Fruit fly (Drosophila melanogaster) whole organism, prepupa: ENCODE data around the gene eIF1A.

Experiments used
- Blimp-1 ChIP-seq: fragments of 200-800 bp; sonication (Bioruptor generic); optimal IDR thresholded peaks from 3 replicates; lab custom pipeline; 2017; ENCODE audit warnings: missing biosample characterization, missing genetic modification characterization, mild to moderate bottlenecking, moderate library complexity, missing genetic modification reagents
- CG10631 ChIP-seq: fragments of 200-800 bp; sonication (Bioruptor generic); optimal IDR thresholded peaks from 2 replicates; lab custom pipeline; 2016; ENCODE audit warnings: missing biosample characterization, missing genetic modification characterization
- CG10669 ChIP-seq: fragments of 200-800 bp; sonication (Bioruptor generic); optimal IDR thresholded peaks from 3 replicates; lab custom pipeline; 2018; ENCODE audit warnings: missing biosample characterization, mild to moderate bottlenecking, missing genetic modification characterization, moderate library complexity
- CG11902 ChIP-seq: fragments of 200-800 bp; sonication (Bioruptor generic); optimal IDR thresholded peaks from 3 replicates; lab custom pipeline; 2016; ENCODE audit warnings: missing biosample characterization, missing genetic modification characterization
- CG1621 ChIP-seq: fragments of 200-800 bp; sonication (Bioruptor generic); optimal IDR thresholded peaks from 3 replicates; lab custom pipeline; 2018; ENCODE audit warnings: missing biosample characterization, mild to moderate bottlenecking, missing genetic modification characterization
- CG3032 ChIP-seq: fragments of 200-800 bp; optimal IDR thresholded peaks from 2 replicates; lab custom pipeline; 2019; ENCODE audit warnings: missing biosample characterization, mild to moderate bottlenecking, missing genetic modification characterization, moderate library complexity
- CG32006 ChIP-seq: fragments of 200-800 bp; sonication (Bioruptor generic); optimal IDR thresholded peaks from 3 replicates; lab custom pipeline; 2017; ENCODE audit warnings: missing biosample characterization, mild to moderate bottlenecking, missing genetic modification characterization
- CG34406 ChIP-seq: fragments of 200-800 bp; sonication (Bioruptor generic); optimal IDR thresholded peaks from 3 replicates; lab custom pipeline; 2016; ENCODE audit warnings: missing biosample characterization, missing genetic modification characterization
- CG3919 ChIP-seq: fragments of 200-800 bp; sonication (Bioruptor generic); optimal IDR thresholded peaks from 3 replicates; lab custom pipeline; 2016; ENCODE audit warnings: missing biosample characterization, missing genetic modification characterization
- CG4318 ChIP-seq: fragments of 200-800 bp; sonication (Bioruptor generic); optimal IDR thresholded peaks from 3 replicates; lab custom pipeline; 2017; ENCODE audit warnings: missing biosample characterization, mild to moderate bottlenecking, missing genetic modification characterization
- CG6163 ChIP-seq: fragments of 200-800 bp; sonication (Bioruptor generic); IDR thresholded peaks from 3 replicates; pipeline ENCODE4 v1.3.6; 2022; ENCODE audit warnings: missing biosample characterization, missing genetic modification characterization
- CG6276 ChIP-seq: fragments of 200-800 bp; sonication (Bioruptor generic); optimal IDR thresholded peaks from 2 replicates; lab custom pipeline; 2017; ENCODE audit warnings: missing biosample characterization, mild to moderate bottlenecking, missing genetic modification characterization
- CG6792 ChIP-seq: fragments of 200-800 bp; sonication (Bioruptor generic); optimal IDR thresholded peaks from 3 replicates; lab custom pipeline; 2016; ENCODE audit warnings: missing biosample characterization, missing genetic modification characterization
- CG6854 ChIP-seq: fragments of 200-800 bp; sonication (Bioruptor generic); optimal IDR thresholded peaks from 2 replicates; lab custom pipeline; 2017; ENCODE audit warnings: missing biosample characterization, mild to moderate bottlenecking, missing genetic modification characterization
- CG7368 ChIP-seq: fragments of 200-800 bp; sonication (Bioruptor generic); optimal IDR thresholded peaks from 3 replicates; lab custom pipeline; 2016; ENCODE audit warnings: missing biosample characterization, missing genetic modification characterization
- CG8632 ChIP-seq: fragments of 200-800 bp; sonication (Bioruptor generic); optimal IDR thresholded peaks from 3 replicates; lab custom pipeline; 2016; ENCODE audit warnings: missing biosample characterization, missing genetic modification characterization
- CG9139 ChIP-seq: fragments of 200-800 bp; sonication (Bioruptor generic); optimal IDR thresholded peaks from 3 replicates; lab custom pipeline; 2017; ENCODE audit warnings: missing biosample characterization, mild to moderate bottlenecking, missing genetic modification characterization
- Eip75B ChIP-seq: fragments of 200-800 bp; sonication (Bioruptor generic); optimal IDR thresholded peaks from 3 replicates; lab custom pipeline; 2016; ENCODE audit warnings: missing biosample characterization, missing genetic modification characterization
- Eip78C ChIP-seq: fragments of 200-800 bp; sonication (Bioruptor generic); peaks from one replicate; lab custom pipeline; 2016; ENCODE audit warnings: missing biosample characterization, missing genetic modification characterization
- Eip93F ChIP-seq: fragments of 200-800 bp; sonication (Bioruptor generic); optimal IDR thresholded peaks from 2 replicates; lab custom pipeline; 2016; ENCODE audit warnings: missing biosample characterization, mild to moderate bottlenecking, missing genetic modification characterization
- Ets21C ChIP-seq: fragments of 200-800 bp; sonication (Bioruptor generic); optimal IDR thresholded peaks from 3 replicates; lab custom pipeline; 2016; ENCODE audit warnings: missing biosample characterization, missing genetic modification characterization
- Ets96B ChIP-seq: fragments of 200-800 bp; optimal IDR thresholded peaks from 2 replicates; lab custom pipeline; 2019; ENCODE audit warnings: missing biosample characterization, mild to moderate bottlenecking, missing genetic modification characterization, moderate library complexity
- Hr38 ChIP-seq: sonication (Bioruptor generic); optimal IDR thresholded peaks from 2 replicates; lab custom pipeline; 2016; ENCODE audit warnings: missing biosample characterization, missing genetic modification characterization
- Hr39 ChIP-seq: fragments of 200-800 bp; sonication (Bioruptor generic); optimal IDR thresholded peaks from 2 replicates; lab custom pipeline; 2016; ENCODE audit warnings: missing biosample characterization, missing genetic modification characterization
- Hr4 ChIP-seq: fragments of 200-800 bp; sonication (Bioruptor generic); optimal IDR thresholded peaks from 3 replicates; lab custom pipeline; 2016; ENCODE audit warnings: missing biosample characterization, missing genetic modification characterization
- Lpt ChIP-seq: fragments of 200-800 bp; sonication (Bioruptor generic); optimal IDR thresholded peaks from 3 replicates; lab custom pipeline; 2016; ENCODE audit warnings: missing biosample characterization, missing genetic modification characterization
- Met ChIP-seq: fragments of 200-800 bp; sonication (Bioruptor generic); optimal IDR thresholded peaks from 3 replicates; lab custom pipeline; 2016; ENCODE audit warnings: missing biosample characterization, missing genetic modification characterization
- OdsH ChIP-seq: fragments of 200-800 bp; sonication (Bioruptor generic); optimal IDR thresholded peaks from 3 replicates; lab custom pipeline; 2016; ENCODE audit warnings: missing biosample characterization, missing genetic modification characterization
- Smox ChIP-seq: fragments of 200-800 bp; sonication (Bioruptor generic); optimal IDR thresholded peaks from 3 replicates; lab custom pipeline; 2016; ENCODE audit warnings: missing biosample characterization, missing genetic modification characterization
- Sox102F ChIP-seq: fragments of 200-800 bp; sonication (Bioruptor generic); optimal IDR thresholded peaks from 2 replicates; lab custom pipeline; 2016; ENCODE audit warnings: missing biosample characterization, mild to moderate bottlenecking, missing genetic modification characterization
- Sox14 ChIP-seq: fragments of 200-800 bp; sonication (Bioruptor generic); optimal IDR thresholded peaks from 3 replicates; lab custom pipeline; 2016; ENCODE audit warnings: missing biosample characterization, missing genetic modification characterization
- acj6 ChIP-seq: fragments of 200-800 bp; sonication (Bioruptor generic); optimal IDR thresholded peaks from 3 replicates; lab custom pipeline; 2016; ENCODE audit warnings: missing biosample characterization, missing genetic modification characterization
- cyc ChIP-seq: fragments of 200-800 bp; sonication (Bioruptor generic); optimal IDR thresholded peaks from 3 replicates; lab custom pipeline; 2016; ENCODE audit warnings: missing biosample characterization, missing genetic modification characterization
- eg ChIP-seq: fragments of 200-800 bp; sonication (Bioruptor generic); IDR thresholded peaks from 3 replicates; pipeline ENCODE4 v1.3.6; 2022; ENCODE audit warnings: missing biosample characterization, missing genetic modification characterization
- fd59A ChIP-seq: fragments of 200-800 bp; sonication (Bioruptor generic); optimal IDR thresholded peaks from 2 replicates; lab custom pipeline; 2017; ENCODE audit warnings: missing biosample characterization, mild to moderate bottlenecking, missing genetic modification characterization, missing genetic modification reagents
- fd85E ChIP-seq: fragments of 200-800 bp; sonication (Bioruptor generic); optimal IDR thresholded peaks from 3 replicates; lab custom pipeline; 2016; ENCODE audit warnings: missing biosample characterization, missing genetic modification characterization
- fkh ChIP-seq: fragments of 200-800 bp; sonication (Bioruptor generic); optimal IDR thresholded peaks from 3 replicates; lab custom pipeline; 2017; ENCODE audit warnings: missing biosample characterization, mild to moderate bottlenecking, missing genetic modification characterization, moderate library complexity
- pdm3 ChIP-seq: fragments of 200-800 bp; sonication (Bioruptor generic); optimal IDR thresholded peaks from 3 replicates; lab custom pipeline; 2016; ENCODE audit warnings: missing biosample characterization, missing genetic modification characterization
- spab ChIP-seq: fragments of 200-800 bp; sonication (Bioruptor generic); optimal IDR thresholded peaks from 2 replicates; lab custom pipeline; 2017; ENCODE audit warnings: missing biosample characterization, mild to moderate bottlenecking, missing genetic modification characterization, missing genetic modification reagents
- ss ChIP-seq, 2 experiments: fragments of 200-800 bp; sonication (Bioruptor generic); optimal IDR thresholded peaks; 2 replicates in 1 of 2; 3 replicates in 1 of 2; lab custom pipeline; 2017 to 2018; ENCODE audit warnings: mild to moderate bottlenecking in 2 of 2, missing biosample characterization in 2 of 2, missing genetic modification characterization in 2 of 2, moderate library complexity in 1 of 2
- topi ChIP-seq: fragments of 200-800 bp; sonication (Bioruptor generic); optimal IDR thresholded peaks from 3 replicates; lab custom pipeline; 2016; ENCODE audit warnings: missing biosample characterization, missing genetic modification characterization

The eIF1A gene

dm6 chr3R:18298900-18299321 is 24.4 kb downstream of the eIF1A start, which contains the start of gene Dlc90F (continued):
- TF ChIP-seq Eip93F (GFP tag; lab: Kevin White, UChicago): no peak
- peak; percentile 6 for TF ChIP-seq CG6792 (GFP tag; lab: Kevin White, UChicago)
- peak; percentile 77 for TF ChIP-seq pdm3 (GFP tag; lab: Kevin White, UChicago)
- TF ChIP-seq CG10669 (GFP tag; lab: Kevin White, UChicago): no peak
- peak; percentile 49 for TF ChIP-seq Ets96B (tag; lab: Kevin White, UChicago)
- peak; percentile 80 for TF ChIP-seq eg (GFP tag; lab: Robert Waterston, UW)
- TF ChIP-seq CG10631: no peak
- no peak for TF ChIP-seq CG6276

dm6 chr3R:18301569-18301968 is 27.1 kb downstream of the eIF1A start, which contains the start of gene Polr1E:
Gene Polr1E, minus strand, starts transcription at chr3R:18301728.
- TF ChIP-seq pdm3 (GFP tag; lab: Kevin White, UChicago) (no peak), spab (GFP tag; lab: Kevin White, UChicago) (no peak), CG34406 (GFP tag; lab: Kevin White, UChicago) (no peak), Lpt (GFP tag; lab: Kevin White, UChicago) (no peak), Ets96B (tag; lab: Kevin White, UChicago) (no peak), Eip78C (GFP tag; lab: Kevin White, UChicago) (no peak), Sox14 (GFP tag; lab: Kevin White, UChicago) (no peak)

DNA sequence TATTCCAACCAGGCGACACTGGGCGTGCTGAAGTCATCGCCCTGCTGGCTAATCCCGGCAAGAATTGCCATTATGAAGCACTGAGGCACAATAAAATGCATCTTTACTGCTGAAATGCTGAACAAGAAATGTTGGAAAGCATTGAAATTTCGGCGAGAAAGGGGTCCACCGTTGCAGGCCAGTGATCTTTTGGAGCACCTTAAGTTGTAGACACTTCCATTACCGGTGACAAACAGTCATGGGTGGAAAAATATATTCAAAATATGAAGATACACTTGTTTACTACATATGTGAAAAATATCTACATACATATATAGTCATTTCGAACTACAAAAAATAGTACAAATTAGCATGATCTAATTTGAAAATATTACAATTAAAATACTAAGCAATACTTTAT is 28.3 kb downstream of the eIF1A start, which contains the start of gene CG7126:
Gene CG7126, minus strand, starts transcription at position 101 of the 400 bp plus-strand sequence.
- TF ChIP-seq CG9139 (GFP tag; lab: Kevin White, UChicago) (no peak), Hr38 (GFP tag; lab: Kevin White, UChicago) (no peak), Sox102F (GFP tag; lab: Kevin White, UChicago) (no peak), CG6163 (GFP tag; lab: Robert Waterston, UW) (no peak), CG3919 (GFP tag; lab: Kevin White, UChicago) (no peak), Met (no peak), CG10631 (no peak), fd85E (GFP tag; lab: Kevin White, UChicago) (no peak), topi (GFP tag; lab: Kevin White, UChicago) (no peak), CG1621 (tag; lab: Kevin White, UChicago) (no peak), Hr39 (GFP tag; lab: Kevin White, UChicago) (no peak), CG6854 (GFP tag; lab: Kevin White, UChicago) (no peak), CG7368 (GFP tag; lab: Kevin White, UChicago) (no peak), Eip78C (GFP tag; lab: Kevin White, UChicago) (no peak), fkh (no peak), Hr4 (GFP tag; lab: Kevin White, UChicago) (no peak), Ets21C (no peak), fd59A (GFP tag; lab: Kevin White, UChicago) (no peak)

DNA sequence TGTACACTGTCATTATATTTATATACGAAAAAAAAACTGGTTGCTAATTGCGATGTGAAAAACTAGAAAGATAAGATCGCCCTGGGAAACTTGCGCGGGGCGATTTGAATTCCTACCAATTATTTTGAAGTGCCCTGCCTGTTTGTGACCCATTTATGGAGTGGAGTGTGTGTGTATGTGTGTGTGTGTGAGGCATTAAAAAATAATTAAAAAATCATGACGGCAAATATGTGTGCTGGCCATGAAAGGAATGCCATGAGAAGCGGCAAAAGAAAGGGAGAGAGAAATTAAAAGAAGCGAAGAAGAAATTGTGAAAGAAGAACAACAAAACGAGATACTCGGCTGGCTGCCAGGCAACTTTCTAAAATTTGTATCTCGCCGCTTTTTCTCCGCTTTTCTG is 35.4 kb downstream of the eIF1A start:
- TF ChIP-seq CG7368 (GFP tag; lab: Kevin White, UChicago) (no peak), Blimp-1 (GFP tag; lab: Kevin White, UChicago) (peak; percentile 40), Eip78C (GFP tag; lab: Kevin White, UChicago) (peak; percentile 61), CG6854 (GFP tag; lab: Kevin White, UChicago) (peak; percentile 14)

dm6 chr3R:18310766-18311367 is 36.4 kb downstream of the eIF1A start:
- TF ChIP-seq topi (GFP tag; lab: Kevin White, UChicago) (no peak), CG10631 (peak; percentile 58), CG11902 (GFP tag; lab: Kevin White, UChicago) (no peak), CG8632 (GFP tag; lab: Kevin White, UChicago) (peak; percentile 67), cyc (GFP tag; lab: Kevin White, UChicago) (no peak), CG3032 (tag; lab: Kevin White, UChicago) (no peak), ss (GFP tag; optimal IDR thresholded peaks at IDR 0.05; lab: Kevin White, UChicago) (peak in 1 of 2 experiments; percentile 27), CG34406 (GFP tag; lab: Kevin White, UChicago) (peak; percentile 54), Eip75B (GFP tag; lab: Kevin White, UChicago) (peak; percentile 2), Sox14 (GFP tag; lab: Kevin White, UChicago) (peak; percentile 36), CG32006 (GFP tag; lab: Kevin White, UChicago) (peak; percentile 70), Sox102F (GFP tag; lab: Kevin White, UChicago) (peak; percentile 5), CG1621 (tag; lab: Kevin White, UChicago) (peak; percentile 12), eg (GFP tag; lab: Robert Waterston, UW) (peak; percentile 47; the same call in 2 of the 3 replicates), acj6 (GFP tag; lab: Kevin White, UChicago) (peak; percentile 23), Smox (GFP tag; lab: Kevin White, UChicago) (peak; percentile 8), CG6792 (GFP tag; lab: Kevin White, UChicago) (peak; percentile 23), OdsH (GFP tag; lab: Kevin White, UChicago) (peak; percentile 27), spab (GFP tag; lab: Kevin White, UChicago) (peak; percentile 5), Eip78C (GFP tag; lab: Kevin White, UChicago) (peak; percentile 26), Ets96B (tag; lab: Kevin White, UChicago) (peak; percentile 54), CG4318 (GFP tag; lab: Kevin White, UChicago) (peak; percentile 44)
